Worm (Caenorhabditis elegans) whole organism, L4 larva: Measurements from ENCODE around the gene C16C8.18.

Experiments used
- T26A8.4 ChIP-seq: fragments of 200-800 bp; sonication (Bioruptor generic); IDR thresholded peaks from 2 replicates; pipeline ENCODE4 v1.3.6; 2022; ENCODE audit warnings: missing genetic modification characterization, missing compliant biosample characterization
- Y75B8A.6 ChIP-seq: fragments of 200-800 bp; sonication (Bioruptor generic); IDR thresholded peaks from 2 replicates; pipeline ENCODE4 v1.3.6; 2022; ENCODE audit warnings: missing genetic modification reagents, missing genetic modification characterization, missing compliant biosample characterization
- ZK546.5 ChIP-seq, 2 experiments: sonication (generic microtip); optimal IDR thresholded peaks; 2 replicates each; lab custom pipeline; 2017; ENCODE audit warnings: missing biosample characterization in 2 of 2, missing genetic modification characterization in 2 of 2
- aha-1 ChIP-seq: fragments of 150-350 bp; peaks from one replicate; lab custom pipeline; 2014; ENCODE audit warnings: missing biosample characterization, missing genetic modification characterization
- ceh-20 ChIP-seq: fragments of 200-800 bp; sonication (Bioruptor generic); IDR thresholded peaks from 2 replicates; pipeline ENCODE4 v1.3.6; 2022; ENCODE audit warnings: missing genetic modification reagents, missing genetic modification characterization, missing compliant biosample characterization
- ceh-32 ChIP-seq: sonication (generic microtip); optimal IDR thresholded peaks from 2 replicates; lab custom pipeline; 2016; ENCODE audit warnings: mild to moderate bottlenecking, missing genetic modification characterization, missing compliant biosample characterization; ENCODE audit not compliant: poor library complexity
- ceh-44 ChIP-seq: fragments of 200-800 bp; sonication (Bioruptor generic); IDR thresholded peaks from 2 replicates; pipeline ENCODE4 v1.3.6; 2022; ENCODE audit warnings: missing genetic modification reagents, missing genetic modification characterization, missing compliant biosample characterization
- ceh-62 ChIP-seq: sonication (generic microtip); optimal IDR thresholded peaks from 2 replicates; lab custom pipeline; 2017; ENCODE audit warnings: missing biosample characterization, missing genetic modification characterization
- ceh-82 ChIP-seq: sonication (generic microtip); optimal IDR thresholded peaks from 2 replicates; lab custom pipeline; 2017; ENCODE audit warnings: missing biosample characterization, missing genetic modification characterization
- ces-1 ChIP-seq: fragments of 150-350 bp; sonication (generic microtip); optimal IDR thresholded peaks from 4 replicates; lab custom pipeline; 2014; ENCODE audit warnings: missing biosample characterization, missing genetic modification reagents, missing genetic modification characterization
- daf-12 ChIP-seq: fragments of 150-350 bp; optimal IDR thresholded peaks from 2 replicates; lab custom pipeline; 2014; ENCODE audit warnings: missing biosample characterization, missing genetic modification reagents, missing genetic modification characterization
- daf-16 ChIP-seq, 3 experiments: sonication (generic microtip); optimal IDR thresholded peaks; 2 replicates each; lab custom pipeline; 2016 to 2017; ENCODE audit warnings: missing genetic modification characterization in 3 of 3, missing genetic modification reagents in 3 of 3, mild to moderate bottlenecking in 2 of 3, missing compliant biosample characterization in 2 of 3, missing biosample characterization in 1 of 3, moderate library complexity in 1 of 3
- daf-8 ChIP-seq: fragments of 200-800 bp; sonication (Bioruptor generic); IDR thresholded peaks from 2 replicates; pipeline ENCODE4 v1.3.6; 2022; ENCODE audit warnings: missing genetic modification characterization, missing compliant biosample characterization
- duxl-1 ChIP-seq: sonication (generic microtip); optimal IDR thresholded peaks from 2 replicates; lab custom pipeline; 2016; ENCODE audit warnings: mild to moderate bottlenecking, missing genetic modification characterization, moderate library complexity, missing compliant biosample characterization; ENCODE audit not compliant: poor library complexity
- dve-1 ChIP-seq: sonication (generic microtip); optimal IDR thresholded peaks from 2 replicates; lab custom pipeline; 2017; ENCODE audit warnings: antibody characterized with exemption, mild to moderate bottlenecking, missing genetic modification characterization, missing compliant biosample characterization; ENCODE audit not compliant: insufficient read depth
- hlh-11 ChIP-seq: fragments of 200-800 bp; sonication (Bioruptor generic); optimal IDR thresholded peaks from 2 replicates; lab custom pipeline; 2018; ENCODE audit warnings: mild to moderate bottlenecking, missing genetic modification characterization, missing compliant biosample characterization
- hmg-1.1 ChIP-seq: fragments of 200-800 bp; sonication (Bioruptor generic); IDR thresholded peaks from 2 replicates; pipeline ENCODE4 v1.3.6; 2022; ENCODE audit warnings: missing genetic modification reagents, missing genetic modification characterization, missing compliant biosample characterization
- jun-1 ChIP-seq: fragments of 150-350 bp; optimal IDR thresholded peaks from 2 replicates; lab custom pipeline; 2014; ENCODE audit warnings: missing biosample characterization, missing genetic modification reagents, missing genetic modification characterization
- lin-13 ChIP-seq: fragments of 150-350 bp; optimal IDR thresholded peaks from 2 replicates; lab custom pipeline; 2014; ENCODE audit warnings: missing biosample characterization, missing genetic modification reagents, missing genetic modification characterization
- lir-3 ChIP-seq: sonication (generic microtip); optimal IDR thresholded peaks from 2 replicates; lab custom pipeline; 2016; ENCODE audit warnings: mild to moderate bottlenecking, missing genetic modification characterization, missing compliant biosample characterization
- lsy-2 ChIP-seq, 2 experiments: fragments of 150-350 bp in 1 of 2; sonication (generic microtip) in 1 of 2; optimal IDR thresholded peaks; 2 replicates each; lab custom pipeline; 2014 to 2017; ENCODE audit warnings: missing biosample characterization in 2 of 2, missing genetic modification characterization in 2 of 2
- madf-5 ChIP-seq, 2 experiments: fragments of 200-800 bp; sonication (Bioruptor generic); IDR thresholded peaks; 2 replicates each; pipeline ENCODE4 v1.3.6; 2022; ENCODE audit warnings: missing compliant biosample characterization in 2 of 2, missing genetic modification characterization in 2 of 2
- mxl-3 ChIP-seq: fragments of 200-800 bp; sonication (Bioruptor generic); optimal IDR thresholded peaks from 2 replicates; lab custom pipeline; 2018; ENCODE audit warnings: mild to moderate bottlenecking, missing genetic modification characterization, missing compliant biosample characterization
- nhr-11 ChIP-seq: fragments of 150-350 bp; optimal IDR thresholded peaks from 2 replicates; lab custom pipeline; 2014; ENCODE audit warnings: missing biosample characterization, missing genetic modification characterization
- nhr-25 ChIP-seq: sonication (generic microtip); optimal IDR thresholded peaks from 2 replicates; lab custom pipeline; 2017; ENCODE audit warnings: missing genetic modification characterization, mild to moderate bottlenecking, missing compliant biosample characterization, antibody characterized with exemption, moderate library complexity, borderline replicate concordance; ENCODE audit not compliant: insufficient read depth
- nhr-28 ChIP-seq: fragments of 150-350 bp; optimal IDR thresholded peaks from 2 replicates; lab custom pipeline; 2014; ENCODE audit warnings: missing biosample characterization, missing genetic modification characterization
- nhr-42 ChIP-seq: fragments of 200-800 bp; sonication (Bioruptor generic); IDR thresholded peaks from 2 replicates; pipeline ENCODE4 v1.3.6; 2022; ENCODE audit warnings: missing genetic modification characterization, missing compliant biosample characterization
- saeg-2 ChIP-seq: fragments of 200-800 bp; sonication (Bioruptor generic); IDR thresholded peaks from 2 replicates; pipeline ENCODE4 v1.3.6; 2022; ENCODE audit warnings: missing genetic modification reagents, missing genetic modification characterization, missing compliant biosample characterization
- set-16 ChIP-seq: fragments of 200-800 bp; sonication (Bioruptor generic); IDR thresholded peaks from 2 replicates; pipeline ENCODE4 v1.3.6; 2022; ENCODE audit warnings: missing genetic modification reagents, missing genetic modification characterization, missing compliant biosample characterization
- tag-97 ChIP-seq: fragments of 200-800 bp; sonication (Bioruptor generic); IDR thresholded peaks from 2 replicates; pipeline ENCODE4 v1.3.6; 2022; ENCODE audit warnings: missing genetic modification characterization, missing compliant biosample characterization
- tra-1 ChIP-seq: fragments of 200-800 bp; sonication (Bioruptor generic); IDR thresholded peaks from 2 replicates; pipeline ENCODE4 v1.3.6; 2022; ENCODE audit warnings: missing genetic modification reagents, missing genetic modification characterization, missing compliant biosample characterization
- unc-62 ChIP-seq, 3 experiments: fragments of 150-350 bp in 1 of 3; sonication (generic microtip); optimal IDR thresholded peaks in 2 of 3; peaks in 1 of 3; 1 replicate in 1 of 3; 2 replicates in 2 of 3; lab custom pipeline; 2014 to 2017; ENCODE audit warnings: missing biosample characterization in 3 of 3, missing genetic modification characterization in 3 of 3, missing genetic modification reagents in 3 of 3, missing genotype in 1 of 3

Gene C16C8.18

ce11 chrII:3440641-3440926 is 11.1 kb downstream of the C16C8.18 start, which contains the start of gene C16C8.17:
TSS of gene C16C8.17 (plus strand) at chrII:3440827.
- no peak for TF ChIP-seq dve-1 (tag; lab: Kevin White, UChicago)
- TF ChIP-seq ceh-62 (tag; lab: Kevin White, UChicago) = no peak
- no peak for TF ChIP-seq daf-16 (GFP tag; optimal IDR thresholded peaks at IDR 0.05; lab: Kevin White, UChicago)
- TF ChIP-seq daf-16 (tag; optimal IDR thresholded peaks at IDR 0.05; lab: Kevin White, UChicago) = no peak
- no peak for TF ChIP-seq ceh-82 (tag; lab: Kevin White, UChicago)
- TF ChIP-seq nhr-42 (GFP tag; lab: Robert Waterston, UW) = no peak
- no peak for TF ChIP-seq lin-13 (GFP tag; lab: Kevin White, UChicago)
- TF ChIP-seq ceh-44 (GFP tag; lab: Robert Waterston, UW) = no peak
- TF ChIP-seq, all 104 proteins: peak for 0

ce11 chrII:3441377-3441776 is 11.9 kb downstream of the C16C8.18 start, which contains the start of gene C16C8.27:
TSS of gene C16C8.27 (plus strand) at chrII:3441677.
- no peak for TF ChIP-seq hlh-11 (tag; lab: Kevin White, UChicago)
- TF ChIP-seq unc-62 (GFP tag; optimal IDR thresholded peaks at IDR 0.05 in 1 of 2; lab: Kevin White, UChicago) = peak in 1 of 2 experiments; percentile 1
- TF ChIP-seq unc-62 (tag; optimal IDR thresholded peaks at IDR 0.05; lab: Kevin White, UChicago) = no peak

- TF ChIP-seq daf-12 = no peak
Measured at ce11 chrII:3443154-3443553, 13.7 kb downstream of the C16C8.18 start, which contains the start of gene C16C8.22. TSS of gene C16C8.22 (minus strand) at chrII:3443254.

- TF ChIP-seq aha-1 (tag; lab: Kevin White, UChicago) (peak; percentile 66), nhr-42 (GFP tag; lab: Robert Waterston, UW) (no peak), nhr-11 (tag; lab: Kevin White, UChicago) (no peak), ZK546.5 (tag; optimal IDR thresholded peaks at IDR 0.05; lab: Kevin White, UChicago) (no peak)
Measured at ce11 chrII:3444280-3444679, 14.8 kb downstream of the C16C8.18 start, which contains the start of gene C16C8.4. TSS of gene C16C8.4 (minus strand) at chrII:3444380.

- TF ChIP-seq nhr-42 (GFP tag; lab: Robert Waterston, UW) (no peak), madf-5 (GFP tag; IDR thresholded peaks at IDR 0.05; lab: Robert Waterston, UW) (no peak), lsy-2 (tag; optimal IDR thresholded peaks at IDR 0.05; lab: Kevin White, UChicago) (no peak)
Measured at ce11 chrII:3445285-3445806, 15.8 kb downstream of the C16C8.18 start, which contains the start of the genes C16C8.5 and C16C8.16. TSS of gene C16C8.5 (minus strand) at chrII:3445385. TSS of gene C16C8.16 (plus strand) at chrII:3445756.

- no peak for TF ChIP-seq mxl-3 (GFP tag; lab: Kevin White, UChicago)
- TF ChIP-seq saeg-2 (GFP tag; lab: Robert Waterston, UW) = no peak
- no peak for TF ChIP-seq duxl-1 (tag; lab: Kevin White, UChicago)
- TF ChIP-seq set-16 (GFP tag; lab: Robert Waterston, UW) = no peak
- TF ChIP-seq nhr-25 = no peak
- no peak for TF ChIP-seq ceh-82 (tag; lab: Kevin White, UChicago)
- TF ChIP-seq nhr-42 (GFP tag; lab: Robert Waterston, UW) = no peak
- TF ChIP-seq ces-1 (GFP tag; lab: Kevin White, UChicago) = no peak
- TF ChIP-seq tra-1 (GFP tag; lab: Robert Waterston, UW) = no peak
- TF ChIP-seq ceh-20 (GFP tag; lab: Robert Waterston, UW) = no peak
- TF ChIP-seq lir-3 = no peak
- no peak for TF ChIP-seq T26A8.4 (GFP tag; lab: Robert Waterston, UW)
- no peak for TF ChIP-seq jun-1
- no peak for TF ChIP-seq hmg-1.1 (GFP tag; lab: Robert Waterston, UW)
- no peak for TF ChIP-seq tag-97
- no peak for TF ChIP-seq daf-8
- no peak for TF ChIP-seq Y75B8A.6
- TF ChIP-seq nhr-28 (tag; lab: Kevin White, UChicago) = no peak
- no peak for TF ChIP-seq ceh-44 (GFP tag; lab: Robert Waterston, UW)
- TF ChIP-seq ceh-32 (tag; lab: Kevin White, UChicago) = no peak
Measured at ce11 chrII:3446647-3447046, 17.1 kb downstream of the C16C8.18 start, which contains the start of the genes C16C8.20 and gldi-6. TSS of gene C16C8.20 (plus strand) at chrII:3446947. TSS of gene gldi-6 (plus strand) at chrII:3446947.
